Fruit fly (Drosophila melanogaster): ENCODE data around the gene Taf7.
A peak's percentile ranks its signal among the peaks of the same experiment; 100 is the strongest.

The Taf7 gene

DNA sequence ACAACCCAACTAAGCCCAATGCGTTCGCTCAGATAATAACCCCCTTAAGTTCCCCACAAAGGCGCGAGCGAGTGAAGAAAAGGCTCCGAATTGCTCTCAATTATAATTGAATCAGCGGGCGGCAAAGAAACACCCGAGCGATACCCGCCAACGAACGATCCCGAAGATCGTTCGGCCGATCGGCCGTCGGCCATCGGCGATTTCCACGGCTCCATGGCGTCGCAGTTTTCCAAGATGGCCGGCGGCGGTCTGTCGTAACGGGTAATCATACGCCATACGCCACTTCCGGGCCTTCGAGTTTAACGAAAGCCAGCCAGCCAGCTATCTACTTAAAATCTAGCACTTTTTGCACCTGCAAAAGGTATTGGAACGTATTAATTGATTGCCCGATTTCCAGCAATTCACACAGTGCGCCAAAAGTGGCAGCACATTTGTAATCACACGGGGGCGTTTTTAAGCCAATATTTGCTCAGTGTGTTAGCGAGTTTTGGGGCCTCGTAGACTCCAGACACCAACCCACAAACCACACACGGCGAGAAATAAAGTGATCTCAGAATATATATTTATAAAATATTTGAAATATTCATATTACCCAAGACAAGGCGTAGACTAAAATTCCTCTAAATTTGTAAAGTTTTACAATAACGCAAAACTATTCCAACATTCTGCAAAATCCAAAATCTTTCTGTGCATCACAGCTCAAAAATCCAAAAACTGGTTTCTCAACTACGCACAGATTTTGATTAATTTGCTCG lies 14.7 kb upstream of the Taf7 start (continued):
- TF ChIP-seq fd102C (GFP tag; optimal IDR thresholded peaks at IDR 0.05) (peak; percentile 1), HHEX (GFP tag; optimal IDR thresholded peaks at IDR 0.05) (peak; percentile 7), slp2 (GFP tag; optimal IDR thresholded peaks at IDR 0.05) (no peak), ind (GFP tag; optimal IDR thresholded peaks at IDR 0.05) (peak; percentile 49), MESR4 (GFP tag; optimal IDR thresholded peaks at IDR 0.05) (no peak), NfI (GFP tag; optimal IDR thresholded peaks at IDR 0.05) (peak; percentile 26), CG6689 (GFP tag; IDR thresholded peaks at IDR 0.05) (no peak; the same call in 1 of the 2 replicates)

DNA sequence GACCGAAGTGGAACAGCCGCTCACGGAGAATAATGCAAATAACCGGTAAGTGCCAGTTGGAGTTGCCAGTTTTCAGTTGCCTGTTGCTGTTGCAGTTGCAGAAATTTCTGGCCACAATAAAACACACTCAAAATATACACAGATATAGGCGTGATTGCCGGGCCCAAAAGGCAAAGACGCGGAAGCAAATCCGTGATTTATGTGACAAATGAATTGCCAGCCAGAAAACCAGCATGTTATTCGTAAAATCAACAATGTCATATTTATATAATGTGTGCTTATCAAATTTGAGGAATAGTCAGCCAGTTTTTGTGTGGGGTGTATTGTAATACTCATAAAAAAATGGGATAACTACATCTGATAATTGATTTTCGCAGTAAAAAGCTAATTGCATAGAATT lies 12.5 kb upstream of the Taf7 start:
- TF ChIP-seq CG3838 (GFP tag; optimal IDR thresholded peaks at IDR 0.05), result no peak
- no peak for TF ChIP-seq gcm2 (GFP tag; optimal IDR thresholded peaks at IDR 0.05)
- no peak for TF ChIP-seq ttk (GFP tag; IDR thresholded peaks at IDR 0.05)
- TF ChIP-seq B-H2 (GFP tag; optimal IDR thresholded peaks at IDR 0.05), result no peak
- TF ChIP-seq gsb (GFP tag; IDR thresholded peaks at IDR 0.05), result no peak
- TF ChIP-seq CG13894 (tag; optimal IDR thresholded peaks at IDR 0.05), result no peak
- TF ChIP-seq Pdp1 (GFP tag; optimal IDR thresholded peaks at IDR 0.05), result peak in 1 of 2 experiments; percentile 1
- no peak for TF ChIP-seq CG10267 (tag; optimal IDR thresholded peaks at IDR 0.05)
- TF ChIP-seq CG10979 (tag; optimal IDR thresholded peaks at IDR 0.05), result no peak
- TF ChIP-seq cad (GFP tag; optimal IDR thresholded peaks at IDR 0.05), result no peak
- peak; percentile 7 for TF ChIP-seq Med (GFP tag)
- no peak for TF ChIP-seq bbx (GFP tag; IDR thresholded peaks at IDR 0.05; ENCODE audit: partially characterized antibody)
- TF ChIP-seq CG16815 (GFP tag; optimal IDR thresholded peaks at IDR 0.05), result no peak
- no peak for TF ChIP-seq jigr1 (GFP tag; IDR thresholded peaks at IDR 0.05)
- no peak for TF ChIP-seq luna (GFP tag; optimal IDR thresholded peaks at IDR 0.05)
- no peak for TF ChIP-seq grn (GFP tag; optimal IDR thresholded peaks at IDR 0.05)
- no peak for TF ChIP-seq pan (optimal IDR thresholded peaks at IDR 0.05)
- no peak for TF ChIP-seq pan (GFP tag; optimal IDR thresholded peaks at IDR 0.05 in 1 of 2, IDR thresholded peaks at IDR 0.05 in 1 of 2)

DNA sequence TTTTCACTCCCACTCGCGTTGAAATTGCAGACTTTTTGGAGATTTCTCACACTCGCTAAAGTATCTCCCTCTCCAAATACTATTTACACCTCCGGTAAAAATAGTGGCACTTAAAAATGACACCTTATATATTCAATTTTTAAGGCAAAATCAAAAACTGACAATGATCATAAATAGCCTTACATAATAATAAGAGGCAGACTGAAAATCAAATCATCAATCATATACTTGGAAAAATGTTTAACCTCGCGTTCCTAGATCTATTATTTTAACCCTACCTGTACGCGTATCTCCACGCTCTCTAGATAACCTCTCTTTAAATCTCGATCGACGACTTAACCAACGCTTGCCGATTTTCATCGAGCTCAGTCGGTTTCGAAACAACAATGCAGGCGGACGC lies 11.7 kb upstream of the Taf7 start:
- TF ChIP-seq ro (GFP tag; IDR thresholded peaks at IDR 0.05) (no peak), CG8281 (tag; optimal IDR thresholded peaks at IDR 0.05) (no peak), HmgD (GFP tag; optimal IDR thresholded peaks at IDR 0.05) (no peak), Dfd (GFP tag; optimal IDR thresholded peaks at IDR 0.05) (no peak), CG34376 (GFP tag; optimal IDR thresholded peaks at IDR 0.05) (no peak), amos (GFP tag; IDR thresholded peaks at IDR 0.05; ENCODE audit: partially characterized antibody) (no peak; the same call in 1 of the 2 replicates), mirr (GFP tag; optimal IDR thresholded peaks at IDR 0.05) (no peak), Awh (GFP tag; IDR thresholded peaks at IDR 0.05) (peak; percentile 46; the same call in 1 of the 2 replicates), CG4328 (GFP tag; optimal IDR thresholded peaks at IDR 0.05) (no peak), CG30431 (GFP tag; optimal IDR thresholded peaks at IDR 0.05) (no peak), tgo (GFP tag; IDR thresholded peaks at IDR 0.05) (peak; percentile 82), CG12299 (tag; optimal IDR thresholded peaks at IDR 0.05) (no peak), jing (GFP tag; optimal IDR thresholded peaks at IDR 0.05) (no peak), unc-4 (GFP tag; IDR thresholded peaks at IDR 0.05; ENCODE audit: partially characterized antibody) (no peak), da (GFP tag; optimal IDR thresholded peaks at IDR 0.05) (no peak), CG33213 (GFP tag; optimal IDR thresholded peaks at IDR 0.05) (peak; percentile 22), CG15479 (GFP tag; optimal IDR thresholded peaks at IDR 0.05) (no peak), Usf (GFP tag; optimal IDR thresholded peaks at IDR 0.05) (no peak), pum (GFP tag; optimal IDR thresholded peaks at IDR 0.05) (peak; percentile 14), Kr (GFP tag; optimal IDR thresholded peaks at IDR 0.05) (no peak), ssp (GFP tag; IDR thresholded peaks at IDR 0.05) (0 out of 2 replicates have a peak, but pooled peaks have one; percentile 29), fd96Cb (tag; optimal IDR thresholded peaks at IDR 0.05) (peak; percentile 16), H2.0 (GFP tag; IDR thresholded peaks at IDR 0.05) (peak; percentile 61), fu2 (GFP tag; optimal IDR thresholded peaks at IDR 0.05) (no peak), Med (GFP tag) (peak; percentile 82)

All from whole organism, embryonic.